Worm (Caenorhabditis elegans): Measurements from ENCODE around the gene tcc-1.
"Not testable (repeated sequence)": the region's sequence is repeated elsewhere in the genome, so short reads cannot be mapped to it uniquely, and the experiment has no call there.

tcc-1 gene

ce11 chrV:17865309-17865708, 9.5 kb upstream of the tcc-1 start, which contains the start of gene Y59A8A.8:
Y59A8A.8 (plus strand) TSS chrV:17865609.
- TF ChIP-seq saeg-2 (GFP tag; IDR thresholded peaks at IDR 0.05); snpc-1.2 (GFP tag; IDR thresholded peaks at IDR 0.05); nhr-102 (tag; optimal IDR thresholded peaks at IDR 0.05): not testable (repeated sequence)

DNA sequence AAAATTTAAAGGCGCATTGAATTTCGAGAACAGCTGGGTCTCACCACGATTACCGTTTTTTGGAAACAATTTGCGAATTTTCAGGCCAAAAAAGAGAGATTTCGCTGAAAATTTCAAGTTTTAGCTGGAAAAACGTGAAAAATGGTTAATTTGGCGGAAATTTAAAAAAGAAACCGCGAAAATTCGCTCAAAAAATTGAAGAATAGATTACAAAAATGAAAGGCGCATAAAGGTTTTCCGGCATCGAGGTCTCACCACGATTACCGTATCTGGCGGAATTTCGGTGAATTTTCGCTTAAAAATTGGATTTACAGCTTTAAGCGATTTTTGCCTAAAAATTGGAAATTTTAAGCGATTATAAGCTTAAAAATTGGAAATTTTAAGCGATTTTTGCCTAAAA, 3.7 kb upstream of the tcc-1 start:
- TF ChIP-seq madf-9 (GFP tag; conservative IDR thresholded peaks at IDR 0.05) (no peak), ceh-20 (GFP tag; IDR thresholded peaks at IDR 0.05) (no peak), snpc-1.2 (GFP tag; IDR thresholded peaks at IDR 0.05) (no peak), ZK546.5 (tag; optimal IDR thresholded peaks at IDR 0.05) (no peak), F49E8.2 (tag; optimal IDR thresholded peaks at IDR 0.05; ENCODE audit: borderline replicate concordance) (peak; percentile 31)

DNA sequence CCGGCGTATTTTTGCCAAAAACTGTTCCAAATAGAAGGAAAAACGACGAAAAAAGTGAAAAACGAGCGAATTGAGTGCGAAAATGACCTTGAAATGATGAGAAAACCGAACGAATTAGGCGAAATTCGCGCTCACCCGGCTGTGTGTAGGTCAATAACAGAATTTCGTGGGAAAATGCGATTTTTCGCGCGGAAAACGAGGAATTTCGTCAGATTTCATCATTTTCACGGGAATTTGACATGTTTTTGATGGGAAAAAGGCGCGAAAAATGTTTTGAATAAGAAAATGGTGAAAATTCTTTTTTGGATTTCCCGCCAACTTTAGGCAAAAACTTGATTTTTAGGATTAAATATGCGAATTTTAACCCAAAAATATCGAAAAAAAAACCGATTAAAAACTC, 3.3 kb upstream of the tcc-1 start:
- TF ChIP-seq F10B5.3 (tag; optimal IDR thresholded peaks at IDR 0.05) = no peak
- TF ChIP-seq D1046.2 (GFP tag; IDR thresholded peaks at IDR 0.05) = no peak
- no peak for TF ChIP-seq ceh-62 (tag; optimal IDR thresholded peaks at IDR 0.05)
- no peak for TF ChIP-seq nhr-111 (GFP tag; optimal IDR thresholded peaks at IDR 0.05)
- no peak for TF ChIP-seq nhr-237 (tag; optimal IDR thresholded peaks at IDR 0.05)
- TF ChIP-seq nhr-25 (tag; optimal IDR thresholded peaks at IDR 0.05; ENCODE audit: borderline replicate concordance, insufficient read depth) = no peak
- no peak for TF ChIP-seq ZK546.5 (tag; optimal IDR thresholded peaks at IDR 0.05)
- no peak for TF ChIP-seq zag-1 (tag; optimal IDR thresholded peaks at IDR 0.05)

DNA sequence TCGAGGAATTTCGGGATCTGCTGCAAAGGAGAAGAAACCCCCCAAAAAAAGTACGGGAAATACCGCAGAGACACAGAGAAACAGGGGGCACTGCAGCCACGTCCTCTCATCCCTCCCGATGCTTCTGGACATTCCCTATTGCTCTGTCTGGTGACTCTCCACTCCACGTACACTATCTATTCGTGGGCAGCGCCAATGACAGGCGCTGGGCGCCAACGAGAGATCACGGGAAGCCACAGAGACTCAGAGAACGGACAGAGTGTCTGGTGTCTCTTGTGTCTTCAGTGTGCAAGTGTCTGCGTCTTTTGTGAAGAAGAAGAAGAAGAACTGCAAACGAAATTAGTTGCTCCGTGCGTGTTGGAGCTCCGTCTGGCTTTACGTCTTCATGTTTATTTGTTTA, 2.1 kb upstream of the tcc-1 start:
- TF ChIP-seq zip-2 (tag; optimal IDR thresholded peaks at IDR 0.05) = no peak
- TF ChIP-seq hmg-1.1 (GFP tag; IDR thresholded peaks at IDR 0.05) = peak; percentile 97
- TF ChIP-seq skn-1 (tag; optimal IDR thresholded peaks at IDR 0.05) = no peak
- TF ChIP-seq lim-7 (GFP tag; IDR thresholded peaks at IDR 0.05) = no peak
- TF ChIP-seq nhr-28 (tag; optimal IDR thresholded peaks at IDR 0.05) = peak; percentile 79
- no peak for TF ChIP-seq egl-27 (tag; optimal IDR thresholded peaks at IDR 0.05)
- no peak for TF ChIP-seq lin-29 (GFP tag; IDR thresholded peaks at IDR 0.05)
- peak; percentile 75 for TF ChIP-seq mes-2 (tag; optimal IDR thresholded peaks at IDR 0.05; ENCODE audit: poor library complexity, severe bottlenecking)
- TF ChIP-seq aha-1 (tag) = no peak
- TF ChIP-seq nhr-77 (tag; optimal IDR thresholded peaks at IDR 0.05) = peak; percentile 42
- peak; percentile 15 for TF ChIP-seq pqm-1 (tag; optimal IDR thresholded peaks at IDR 0.05)
- peak; percentile 79 to 88 for TF ChIP-seq mdl-1 (tag; optimal IDR thresholded peaks at IDR 0.05)
- peak; percentile 81 to 85 for TF ChIP-seq lsy-2 (tag; optimal IDR thresholded peaks at IDR 0.05)
- peak; percentile 56 for TF ChIP-seq ces-1 (GFP tag; optimal IDR thresholded peaks at IDR 0.05)
- no peak for TF ChIP-seq attf-4 (tag; optimal IDR thresholded peaks at IDR 0.05)
- no peak for TF ChIP-seq lin-39 (tag; optimal IDR thresholded peaks at IDR 0.05)
- peak; percentile 41 for TF ChIP-seq zfp-2 (tag; optimal IDR thresholded peaks at IDR 0.05)
- no peak for TF ChIP-seq daf-19 (GFP tag; conservative IDR thresholded peaks at IDR 0.05)
- peak; percentile 82 for TF ChIP-seq lin-38 (GFP tag; IDR thresholded peaks at IDR 0.05)
- no peak for TF ChIP-seq nhr-237 (tag; optimal IDR thresholded peaks at IDR 0.05)
- TF ChIP-seq nhr-6 (tag; optimal IDR thresholded peaks at IDR 0.05) = peak; percentile 22
- TF ChIP-seq nhr-111 (GFP tag; optimal IDR thresholded peaks at IDR 0.05) = no peak
- no peak for TF ChIP-seq lin-15B (tag; optimal IDR thresholded peaks at IDR 0.05)
- no peak for TF ChIP-seq unc-130 (GFP tag; optimal IDR thresholded peaks at IDR 0.05)
- TF ChIP-seq fos-1 (tag; optimal IDR thresholded peaks at IDR 0.05) = no peak
- no peak for TF ChIP-seq ceh-62 (tag; optimal IDR thresholded peaks at IDR 0.05)
- no peak for TF ChIP-seq Y5F2A.4 (GFP tag; optimal IDR thresholded peaks at IDR 0.05)
- peak; percentile 73 for TF ChIP-seq spr-1 (tag; optimal IDR thresholded peaks at IDR 0.05)
- TF ChIP-seq F49E8.2 (tag; optimal IDR thresholded peaks at IDR 0.05; ENCODE audit: borderline replicate concordance) = no peak
- TF ChIP-seq madf-9 (GFP tag; conservative IDR thresholded peaks at IDR 0.05) = no peak
- peak; percentile 77 for TF ChIP-seq set-16 (GFP tag; IDR thresholded peaks at IDR 0.05)
- TF ChIP-seq gei-8 (GFP tag; optimal IDR thresholded peaks at IDR 0.05) = no peak
- peak; percentile 85 for TF ChIP-seq mxl-3 (GFP tag; optimal IDR thresholded peaks at IDR 0.05)
- peak; percentile 52 for TF ChIP-seq F37D6.2 (tag; optimal IDR thresholded peaks at IDR 0.05)
- TF ChIP-seq D1046.2 (GFP tag; IDR thresholded peaks at IDR 0.05) = no peak
- TF ChIP-seq ceh-28 (tag; optimal IDR thresholded peaks at IDR 0.05) = no peak
- TF ChIP-seq snpc-1.2 (GFP tag; IDR thresholded peaks at IDR 0.05) = no peak; the same call in 1 of the 2 replicates
- no peak for TF ChIP-seq Y105C5A.15 (GFP tag; IDR thresholded peaks at IDR 0.05)
